Worm (Caenorhabditis elegans): ENCODE measurements around the gene C13G3.12.

- TF ChIP-seq lin-39 (tag; optimal IDR thresholded peaks at IDR 0.05) (no peak), sem-4 (tag; optimal IDR thresholded peaks at IDR 0.05) (no peak)
These were observed 29.2 kb upstream of the C13G3.12 start, which contains the start of gene T04C12.33 for ce11 chrV:11051921-11052320.
